Worm (Caenorhabditis elegans): ENCODE data around the gene idpc-1.

ce11 chrIII:11397499-11397898, 29.5 kb upstream of the idpc-1 start, which contains the start of gene Y47D3B.3:
- no peak for TF ChIP-seq aha-1 (tag)
- no peak for TF ChIP-seq dmd-8 (GFP tag; IDR thresholded peaks at IDR 0.05)
- no peak for TF ChIP-seq ceh-44 (GFP tag; IDR thresholded peaks at IDR 0.05)
- TF ChIP-seq mdt-29 (GFP tag; IDR thresholded peaks at IDR 0.05) = no peak
- no peak for TF ChIP-seq F26F4.8 (GFP tag; conservative IDR thresholded peaks at IDR 0.05)
- TF ChIP-seq T20F7.1 (GFP tag; optimal IDR thresholded peaks at IDR 0.05) = no peak
- TF ChIP-seq aly-2 (tag; optimal IDR thresholded peaks at IDR 0.05) = no peak
- TF ChIP-seq ces-1 (GFP tag; optimal IDR thresholded peaks at IDR 0.05) = no peak
- TF ChIP-seq mes-2 (tag; optimal IDR thresholded peaks at IDR 0.05; ENCODE audit: poor library complexity, severe bottlenecking) = no peak
- TF ChIP-seq zfp-2 (tag; optimal IDR thresholded peaks at IDR 0.05) = no peak
- no peak for TF ChIP-seq gei-8 (GFP tag; optimal IDR thresholded peaks at IDR 0.05)
